Worm (Caenorhabditis elegans) whole organism, L2 larva: Measurements from ENCODE around the gene sptl-3.

ENCODE experiments used
- F13H6.1 ChIP-seq: sonication (generic microtip); optimal IDR thresholded peaks from 2 replicates; lab custom pipeline; 2016; ENCODE audit warnings: missing genetic modification characterization, missing compliant biosample characterization
- elt-3 ChIP-seq: sonication (generic microtip); optimal IDR thresholded peaks from 2 replicates; lab custom pipeline; 2017; ENCODE audit warnings: missing biosample characterization, missing genetic modification characterization

- TF ChIP-seq elt-3 (tag; lab: Kevin White, UChicago) (no peak), F13H6.1 (tag; lab: Kevin White, UChicago) (no peak)
Observed at ce11 chrV:13876529-13876928, 16.6 kb upstream of the sptl-3 start, which contains the start of gene T22G5.1.
